Worm (Caenorhabditis elegans): ENCODE data around the gene sri-28.

Gene sri-28

ce11 chrII:3045422-3045821 lies 3.1 kb upstream of the sri-28 start:
- TF ChIP-seq T22C8.4 (GFP tag; IDR thresholded peaks at IDR 0.05) (no peak), flt-1 (GFP tag; IDR thresholded peaks at IDR 0.05) (no peak), tab-1 (GFP tag; IDR thresholded peaks at IDR 0.05) (no peak), cog-1 (tag; optimal IDR thresholded peaks at IDR 0.05) (no peak), ztf-29 (GFP tag; IDR thresholded peaks at IDR 0.05) (no peak), klf-2 (GFP tag; conservative IDR thresholded peaks at IDR 0.05) (no peak), ztf-23 (GFP tag; IDR thresholded peaks at IDR 0.05) (no peak), med-1 (GFP tag; optimal IDR thresholded peaks at IDR 0.05; ENCODE audit: insufficient read depth) (no peak)

ce11 chrII:3045875-3046274 lies 2.6 kb upstream of the sri-28 start, which contains the start of gene sri-30:
Gene sri-30 (plus strand): TSS chrII:3046175.
- TF ChIP-seq med-1 (GFP tag; optimal IDR thresholded peaks at IDR 0.05; ENCODE audit: insufficient read depth), result no peak
- TF ChIP-seq ref-1 (GFP tag; conservative IDR thresholded peaks at IDR 0.05), result no peak
- TF ChIP-seq T22C8.4 (GFP tag; IDR thresholded peaks at IDR 0.05), result no peak
- TF ChIP-seq klf-2 (GFP tag; conservative IDR thresholded peaks at IDR 0.05), result no peak
- TF ChIP-seq ztf-29 (GFP tag; IDR thresholded peaks at IDR 0.05), result no peak
- no peak for TF ChIP-seq cog-1 (tag; optimal IDR thresholded peaks at IDR 0.05)
- TF ChIP-seq tab-1 (GFP tag; IDR thresholded peaks at IDR 0.05), result no peak
- TF ChIP-seq flt-1 (GFP tag; IDR thresholded peaks at IDR 0.05), result no peak
- no peak for TF ChIP-seq ztf-23 (GFP tag; IDR thresholded peaks at IDR 0.05)

ce11 chrII:3048989-3049388 lies 511 bp downstream of the sri-28 start:
- TF ChIP-seq ref-1 (GFP tag; conservative IDR thresholded peaks at IDR 0.05) (no peak), ztf-23 (GFP tag; IDR thresholded peaks at IDR 0.05) (no peak), tab-1 (GFP tag; IDR thresholded peaks at IDR 0.05) (no peak), cog-1 (tag; optimal IDR thresholded peaks at IDR 0.05) (no peak), klf-2 (GFP tag; conservative IDR thresholded peaks at IDR 0.05) (no peak), flt-1 (GFP tag; IDR thresholded peaks at IDR 0.05) (no peak), ztf-29 (GFP tag; IDR thresholded peaks at IDR 0.05) (no peak), med-1 (GFP tag; optimal IDR thresholded peaks at IDR 0.05; ENCODE audit: insufficient read depth) (no peak), T22C8.4 (GFP tag; IDR thresholded peaks at IDR 0.05) (no peak)

ce11 chrII:3050703-3051102 lies 2.2 kb downstream of the sri-28 start, which contains the start of gene sri-31:
Gene sri-31 (plus strand): TSS chrII:3051003.
- no peak for TF ChIP-seq tab-1 (GFP tag; IDR thresholded peaks at IDR 0.05)
- TF ChIP-seq med-1 (GFP tag; optimal IDR thresholded peaks at IDR 0.05; ENCODE audit: insufficient read depth), result no peak
- TF ChIP-seq klf-2 (GFP tag; conservative IDR thresholded peaks at IDR 0.05), result no peak
- TF ChIP-seq ztf-23 (GFP tag; IDR thresholded peaks at IDR 0.05), result no peak
- no peak for TF ChIP-seq ref-1 (GFP tag; conservative IDR thresholded peaks at IDR 0.05)
- TF ChIP-seq T22C8.4 (GFP tag; IDR thresholded peaks at IDR 0.05), result no peak
- TF ChIP-seq flt-1 (GFP tag; IDR thresholded peaks at IDR 0.05), result no peak
- no peak for TF ChIP-seq ztf-29 (GFP tag; IDR thresholded peaks at IDR 0.05)
- no peak for TF ChIP-seq cog-1 (tag; optimal IDR thresholded peaks at IDR 0.05)

- no peak for TF ChIP-seq ref-1 (GFP tag; conservative IDR thresholded peaks at IDR 0.05)
- no peak for TF ChIP-seq flt-1 (GFP tag; IDR thresholded peaks at IDR 0.05)
- no peak for TF ChIP-seq klf-2 (GFP tag; conservative IDR thresholded peaks at IDR 0.05)
- TF ChIP-seq cog-1 (tag; optimal IDR thresholded peaks at IDR 0.05), result no peak
- no peak for TF ChIP-seq tab-1 (GFP tag; IDR thresholded peaks at IDR 0.05)
- no peak for TF ChIP-seq T22C8.4 (GFP tag; IDR thresholded peaks at IDR 0.05)
- TF ChIP-seq ztf-23 (GFP tag; IDR thresholded peaks at IDR 0.05), result no peak
- TF ChIP-seq ztf-29 (GFP tag; IDR thresholded peaks at IDR 0.05), result no peak
- no peak for TF ChIP-seq med-1 (GFP tag; optimal IDR thresholded peaks at IDR 0.05; ENCODE audit: insufficient read depth)
Observed at ce11 chrII:3051332-3051731, 2.9 kb downstream of the sri-28 start.

- TF ChIP-seq tab-1 (GFP tag; IDR thresholded peaks at IDR 0.05) (no peak), ztf-23 (GFP tag; IDR thresholded peaks at IDR 0.05) (no peak), med-1 (GFP tag; optimal IDR thresholded peaks at IDR 0.05; ENCODE audit: insufficient read depth) (no peak), ref-1 (GFP tag; conservative IDR thresholded peaks at IDR 0.05) (no peak), klf-2 (GFP tag; conservative IDR thresholded peaks at IDR 0.05) (no peak), cog-1 (tag; optimal IDR thresholded peaks at IDR 0.05) (no peak), T22C8.4 (GFP tag; IDR thresholded peaks at IDR 0.05) (no peak), ztf-29 (GFP tag; IDR thresholded peaks at IDR 0.05) (no peak), flt-1 (GFP tag; IDR thresholded peaks at IDR 0.05) (no peak)
Observed at ce11 chrII:3052843-3053242, 4.4 kb downstream of the sri-28 start.

- TF ChIP-seq med-1 (GFP tag; optimal IDR thresholded peaks at IDR 0.05; ENCODE audit: insufficient read depth) (no peak), tab-1 (GFP tag; IDR thresholded peaks at IDR 0.05) (no peak), ref-1 (GFP tag; conservative IDR thresholded peaks at IDR 0.05) (no peak), flt-1 (GFP tag; IDR thresholded peaks at IDR 0.05) (no peak)
Observed at ce11 chrII:3053689-3054088, 5.2 kb downstream of the sri-28 start.

- TF ChIP-seq cog-1 (tag; optimal IDR thresholded peaks at IDR 0.05) (no peak), T22C8.4 (GFP tag; IDR thresholded peaks at IDR 0.05) (no peak), ztf-29 (GFP tag; IDR thresholded peaks at IDR 0.05) (no peak), med-1 (GFP tag; optimal IDR thresholded peaks at IDR 0.05; ENCODE audit: insufficient read depth) (no peak)
Observed at ce11 chrII:3054221-3054620, 5.7 kb downstream of the sri-28 start, which contains the start of gene lido-13. Gene lido-13 (minus strand): TSS chrII:3054321.

- TF ChIP-seq tab-1 (GFP tag; IDR thresholded peaks at IDR 0.05) (no peak), klf-2 (GFP tag; conservative IDR thresholded peaks at IDR 0.05) (no peak), ztf-23 (GFP tag; IDR thresholded peaks at IDR 0.05) (no peak), T22C8.4 (GFP tag; IDR thresholded peaks at IDR 0.05) (no peak), ztf-29 (GFP tag; IDR thresholded peaks at IDR 0.05) (no peak), ref-1 (GFP tag; conservative IDR thresholded peaks at IDR 0.05) (no peak), flt-1 (GFP tag; IDR thresholded peaks at IDR 0.05) (no peak), cog-1 (tag; optimal IDR thresholded peaks at IDR 0.05) (no peak), med-1 (GFP tag; optimal IDR thresholded peaks at IDR 0.05; ENCODE audit: insufficient read depth) (no peak)
Observed at ce11 chrII:3054622-3055021, 6.1 kb downstream of the sri-28 start.

ce11 chrII:3055531-3055930 lies 7.1 kb downstream of the sri-28 start:
- TF ChIP-seq cog-1 (tag; optimal IDR thresholded peaks at IDR 0.05) (no peak), ztf-29 (GFP tag; IDR thresholded peaks at IDR 0.05) (0 out of 2 replicates have a peak, but pooled peaks have one; percentile 21), flt-1 (GFP tag; IDR thresholded peaks at IDR 0.05) (peak; percentile 55; the same call in 1 of the 2 replicates), ztf-23 (GFP tag; IDR thresholded peaks at IDR 0.05) (0 out of 2 replicates have a peak, but pooled peaks have one; percentile 52), T22C8.4 (GFP tag; IDR thresholded peaks at IDR 0.05) (no peak), med-1 (GFP tag; optimal IDR thresholded peaks at IDR 0.05; ENCODE audit: insufficient read depth) (no peak)

All from whole organism, midembryonic.